Worm (Caenorhabditis elegans): ENCODE data around the gene mrps-18.C.
A peak's percentile ranks its signal among the peaks of the same experiment; 100 is the strongest.

DNA sequence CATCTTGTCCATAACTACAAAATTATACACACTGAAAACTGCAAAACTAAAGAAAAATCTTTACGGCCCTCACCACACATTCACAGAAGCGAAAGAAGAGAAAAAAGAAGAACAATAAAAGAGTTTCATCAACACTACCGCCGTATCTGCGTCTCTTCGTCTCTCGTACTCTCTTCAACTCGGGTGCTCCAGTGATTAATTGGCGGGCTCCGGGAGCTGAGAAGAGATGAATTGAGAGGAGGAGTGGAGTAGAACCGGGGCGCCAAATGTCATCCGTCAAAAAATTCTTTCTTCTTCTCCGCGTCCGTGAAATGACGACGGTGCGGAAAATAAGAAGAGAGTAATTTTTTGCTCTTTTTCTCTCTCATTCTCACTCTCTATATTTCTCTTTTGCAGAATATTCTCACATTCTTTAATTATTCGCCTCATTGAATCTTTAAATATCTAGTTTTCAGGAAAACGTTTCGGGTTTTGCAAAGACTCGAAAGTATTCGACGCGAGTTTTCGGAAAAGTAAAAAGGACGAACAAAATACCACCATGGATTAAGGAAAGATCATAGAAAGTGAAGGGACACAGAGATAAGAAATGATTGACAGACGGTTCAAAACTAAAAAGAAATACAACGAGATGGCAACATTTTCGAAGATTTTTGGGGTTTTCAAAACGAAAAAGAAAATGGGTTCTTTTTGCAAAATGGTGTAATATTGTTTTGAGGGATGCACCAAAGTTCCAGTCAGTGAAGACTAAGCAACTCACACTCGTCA lies 28.3 kb upstream of the mrps-18.C start:
- TF ChIP-seq ceh-63 (GFP tag; optimal IDR thresholded peaks at IDR 0.05) = no peak
- no peak for TF ChIP-seq nhr-12 (tag; optimal IDR thresholded peaks at IDR 0.05)
- peak in 1 of 2 experiments; percentile 2 for TF ChIP-seq lin-35 (GFP tag; optimal IDR thresholded peaks at IDR 0.05)
- no peak for TF ChIP-seq nhr-77 (tag; optimal IDR thresholded peaks at IDR 0.05)
